Worm (Caenorhabditis elegans) whole organism, L4/young adult: ENCODE measurements around the gene clec-85.

Experiments used
- W03F9.2 ChIP-seq: fragments of 150-350 bp; optimal IDR thresholded peaks from 2 replicates; lab custom pipeline; 2014; ENCODE audit warnings: missing biosample characterization, missing genetic modification characterization
- dao-5 ChIP-seq: sonication (generic microtip); optimal IDR thresholded peaks from 2 replicates; lab custom pipeline; 2016; ENCODE audit warnings: missing genotype, missing genetic modification characterization, moderate library complexity, missing compliant biosample characterization
- him-1 ChIP-seq: sonication (generic microtip); optimal IDR thresholded peaks from 2 replicates; lab custom pipeline; 2016; ENCODE audit warnings: missing genotype, missing genetic modification reagents, missing genetic modification characterization, missing compliant biosample characterization

DNA sequence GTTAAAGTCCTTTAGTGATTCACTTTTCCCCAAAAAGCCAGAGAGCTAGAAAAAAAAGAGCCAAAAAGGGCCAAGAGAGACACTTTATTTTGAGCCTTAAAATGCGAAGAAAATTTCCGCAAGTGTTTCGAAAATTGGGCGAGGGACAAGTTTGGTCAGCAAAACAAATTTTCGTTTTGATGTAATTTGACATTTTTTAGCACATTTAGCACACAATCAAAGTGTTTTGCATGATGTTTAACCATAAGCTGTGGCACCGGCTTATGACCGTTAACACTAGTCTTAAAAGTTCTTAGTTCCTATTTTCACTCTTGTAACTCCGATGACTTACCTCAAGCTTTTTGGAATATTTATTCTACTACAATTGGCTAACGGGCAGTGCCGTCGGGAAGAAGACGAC is 30.3 kb upstream of the clec-85 start, which contains the start of gene Y54G2A.37:
- no peak for TF ChIP-seq him-1 (tag; lab: Kevin White, UChicago)
- TF ChIP-seq dao-5 (tag; lab: Kevin White, UChicago) = no peak
- no peak for TF ChIP-seq W03F9.2 (tag; lab: Kevin White, UChicago)
